Worm (Caenorhabditis elegans): ENCODE results near the gene ncx-8.

ncx-8 gene

DNA sequence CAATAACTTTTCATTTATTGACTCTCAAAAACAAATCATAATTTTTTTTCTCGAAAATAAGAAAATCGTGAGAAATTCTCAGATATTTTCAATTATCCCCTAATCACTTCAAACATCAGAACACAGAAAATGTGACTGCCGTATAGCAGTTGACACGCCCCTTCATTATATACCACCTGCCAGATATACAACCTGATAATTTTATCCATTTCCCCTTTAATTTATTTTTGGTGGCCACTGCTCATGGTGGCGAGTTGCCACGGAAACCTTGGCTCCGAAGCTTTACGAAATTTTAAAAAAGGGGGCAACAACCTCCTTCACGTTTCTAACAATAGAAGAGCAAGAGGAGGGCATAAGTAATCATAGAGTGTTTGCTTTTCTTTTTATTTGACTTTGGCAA, 29.7 kb upstream of the ncx-8 start:
- TF ChIP-seq elt-1 (tag; optimal IDR thresholded peaks at IDR 0.05; ENCODE audit: borderline replicate concordance, insufficient read depth) (no peak), ces-1 (GFP tag; optimal IDR thresholded peaks at IDR 0.05) (peak; percentile 33), ceh-43 (GFP tag; optimal IDR thresholded peaks at IDR 0.05) (no peak)

DNA sequence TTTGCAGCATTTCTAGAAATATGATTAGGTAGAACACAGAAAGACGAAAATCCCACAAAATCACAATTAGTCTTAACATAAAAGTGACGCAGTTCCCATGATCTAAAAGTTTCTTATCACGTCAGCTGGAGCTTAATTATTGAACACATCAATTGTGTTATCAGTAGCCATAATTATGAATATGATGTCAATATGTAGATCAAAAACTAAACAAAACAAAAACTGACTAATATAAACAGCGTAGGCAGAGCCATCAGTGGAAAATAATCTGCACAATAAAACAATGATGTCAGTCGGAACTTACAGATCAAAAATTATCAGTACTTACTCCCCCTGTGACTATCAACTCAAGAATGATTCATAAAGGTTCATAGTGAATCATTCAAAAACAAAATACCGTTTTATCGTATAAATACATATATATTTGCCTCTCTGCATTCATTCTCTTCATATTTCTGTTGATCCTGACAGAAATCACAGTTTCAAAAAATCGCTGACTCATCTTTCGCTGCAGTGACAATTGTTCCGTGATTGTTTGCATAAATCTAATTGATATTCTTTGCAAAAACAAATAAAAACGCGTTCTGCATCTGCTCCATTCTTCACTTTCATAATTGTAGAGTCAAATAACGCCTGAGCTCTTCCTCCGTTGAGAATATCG, 25.3 kb upstream of the ncx-8 start, which contains the start of gene srr-6:
Gene srr-6, plus strand, starts transcription at position 611 of the 661 bp plus-strand sequence.
- TF ChIP-seq zip-8 (tag; optimal IDR thresholded peaks at IDR 0.05) (no peak), mep-1 (tag; optimal IDR thresholded peaks at IDR 0.05) (no peak), mab-5 (tag; optimal IDR thresholded peaks at IDR 0.05) (no peak), unc-39 (tag; optimal IDR thresholded peaks at IDR 0.05) (no peak), nhr-76 (tag; optimal IDR thresholded peaks at IDR 0.05) (no peak), flh-1 (GFP tag; optimal IDR thresholded peaks at IDR 0.05) (no peak), pha-4 (tag; optimal IDR thresholded peaks at IDR 0.05) (no peak), drap-1 (GFP tag; optimal IDR thresholded peaks at IDR 0.05) (no peak), nhr-237 (tag; optimal IDR thresholded peaks at IDR 0.05) (no peak), snpc-4 (tag; optimal IDR thresholded peaks at IDR 0.05) (no peak), lsy-2 (tag; optimal IDR thresholded peaks at IDR 0.05) (no peak), elt-1 (tag; optimal IDR thresholded peaks at IDR 0.05; ENCODE audit: borderline replicate concordance, insufficient read depth) (no peak), M03D4.4 (tag; optimal IDR thresholded peaks at IDR 0.05) (no peak), tbx-8 (GFP tag; optimal IDR thresholded peaks at IDR 0.05) (no peak), ceh-83 (GFP tag; optimal IDR thresholded peaks at IDR 0.05) (no peak), hlh-1 (tag; optimal IDR thresholded peaks at IDR 0.05) (no peak)

DNA sequence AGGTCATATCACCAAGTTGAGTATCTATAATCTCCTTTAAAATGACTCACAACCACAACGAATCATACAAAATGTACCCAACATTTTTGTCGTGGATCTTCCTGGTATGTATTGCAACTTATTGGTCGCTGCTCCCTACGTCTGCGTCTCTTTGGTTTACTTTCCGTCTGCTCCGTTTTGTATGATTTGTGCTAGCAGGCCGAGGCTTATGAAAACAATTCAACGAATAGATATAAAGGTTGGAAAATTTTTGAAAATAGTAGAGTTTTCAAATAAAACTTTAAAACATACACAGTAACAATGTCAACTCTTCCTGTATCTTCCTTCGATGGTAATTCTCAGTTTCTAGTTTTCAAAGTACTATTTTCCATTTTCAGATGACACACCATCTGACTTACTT, 14.4 kb upstream of the ncx-8 start, which contains the start of gene srr-8:
Gene srr-8, plus strand, starts transcription at position 301 of the 400 bp plus-strand sequence.
- TF ChIP-seq sptf-1 (tag; optimal IDR thresholded peaks at IDR 0.05) (no peak), snpc-4 (tag; optimal IDR thresholded peaks at IDR 0.05) (no peak), pha-4 (tag; optimal IDR thresholded peaks at IDR 0.05) (no peak), nhr-12 (tag; optimal IDR thresholded peaks at IDR 0.05) (no peak), mab-5 (tag; optimal IDR thresholded peaks at IDR 0.05) (no peak), nhr-76 (tag; optimal IDR thresholded peaks at IDR 0.05) (no peak), M03D4.4 (tag; optimal IDR thresholded peaks at IDR 0.05) (no peak), nhr-237 (tag; optimal IDR thresholded peaks at IDR 0.05) (no peak), lin-32 (GFP tag; optimal IDR thresholded peaks at IDR 0.05) (no peak), ztf-11 (tag; optimal IDR thresholded peaks at IDR 0.05) (no peak), elt-1 (tag; optimal IDR thresholded peaks at IDR 0.05; ENCODE audit: borderline replicate concordance, insufficient read depth) (no peak), sem-2 (GFP tag; optimal IDR thresholded peaks at IDR 0.05) (no peak), bed-3 (GFP tag; optimal IDR thresholded peaks at IDR 0.05) (no peak), unc-39 (tag; optimal IDR thresholded peaks at IDR 0.05) (no peak), drap-1 (GFP tag; optimal IDR thresholded peaks at IDR 0.05) (no peak), ces-1 (GFP tag; optimal IDR thresholded peaks at IDR 0.05) (no peak), unc-62 (GFP tag; optimal IDR thresholded peaks at IDR 0.05) (no peak), mep-1 (tag; optimal IDR thresholded peaks at IDR 0.05) (no peak), cnd-1 (tag; optimal IDR thresholded peaks at IDR 0.05) (no peak)

DNA sequence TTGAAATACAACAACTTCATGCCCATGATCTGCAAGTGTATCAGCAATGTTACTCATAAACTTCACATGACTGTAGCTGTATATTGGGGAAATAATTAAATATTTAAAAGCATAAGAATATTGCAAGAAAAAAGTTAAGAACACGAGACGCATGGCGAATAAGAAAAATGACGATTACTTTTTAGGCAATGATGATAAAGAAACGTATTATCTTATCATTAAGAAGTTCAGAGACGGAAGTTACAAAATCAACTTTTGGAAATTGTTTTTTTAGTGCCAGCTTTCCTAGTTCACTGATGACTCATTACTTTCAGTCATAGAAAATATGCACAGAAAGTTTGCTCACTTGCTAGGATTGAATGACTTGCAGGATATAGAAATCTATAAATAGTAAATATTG, 13.4 kb upstream of the ncx-8 start, which contains the start of gene ugt-7:
Gene ugt-7, minus strand, starts transcription at position 161 of the 400 bp plus-strand sequence.
- TF ChIP-seq ztf-11 (tag; optimal IDR thresholded peaks at IDR 0.05) (no peak), nhr-12 (tag; optimal IDR thresholded peaks at IDR 0.05) (no peak), unc-62 (GFP tag; optimal IDR thresholded peaks at IDR 0.05) (no peak), ceh-43 (GFP tag; optimal IDR thresholded peaks at IDR 0.05) (no peak)

DNA sequence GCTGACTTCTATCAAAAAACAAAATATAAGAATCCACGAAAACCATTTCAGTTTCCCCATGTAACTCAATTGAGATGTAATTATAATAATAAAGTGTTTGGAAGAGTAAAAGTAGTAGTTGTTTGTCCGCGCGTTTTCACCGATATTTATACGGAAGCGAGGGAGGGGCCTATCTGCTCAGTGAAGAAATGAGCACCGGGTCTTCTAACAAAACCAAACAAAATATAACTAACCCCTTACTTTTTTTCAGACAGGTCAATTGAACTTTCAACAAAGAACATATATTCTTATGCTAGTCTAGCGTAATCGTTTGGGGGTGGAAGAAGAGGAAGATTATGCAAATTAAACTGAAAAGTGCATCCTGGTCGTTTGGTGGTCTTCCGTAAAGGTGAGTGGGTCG, 8.2 kb upstream of the ncx-8 start, which contains the start of gene ncx-9:
Gene ncx-9, minus strand, starts transcription at position 101 of the 400 bp plus-strand sequence.
- TF ChIP-seq pha-4 (tag; optimal IDR thresholded peaks at IDR 0.05) (no peak), ztf-11 (tag; optimal IDR thresholded peaks at IDR 0.05) (no peak), elt-3 (tag; optimal IDR thresholded peaks at IDR 0.05) (no peak), lsy-2 (tag; optimal IDR thresholded peaks at IDR 0.05) (no peak), elt-1 (tag; optimal IDR thresholded peaks at IDR 0.05; ENCODE audit: borderline replicate concordance, insufficient read depth) (no peak), flh-1 (GFP tag; optimal IDR thresholded peaks at IDR 0.05) (no peak), sem-2 (GFP tag; optimal IDR thresholded peaks at IDR 0.05) (no peak), tbx-8 (GFP tag; optimal IDR thresholded peaks at IDR 0.05) (no peak), ceh-43 (GFP tag; optimal IDR thresholded peaks at IDR 0.05) (no peak), mab-5 (tag; optimal IDR thresholded peaks at IDR 0.05) (no peak), unc-39 (tag; optimal IDR thresholded peaks at IDR 0.05) (no peak), drap-1 (GFP tag; optimal IDR thresholded peaks at IDR 0.05) (no peak), nhr-12 (tag; optimal IDR thresholded peaks at IDR 0.05) (no peak), ces-1 (GFP tag; optimal IDR thresholded peaks at IDR 0.05) (no peak), M03D4.4 (tag; optimal IDR thresholded peaks at IDR 0.05) (no peak), unc-62 (GFP tag; optimal IDR thresholded peaks at IDR 0.05) (no peak)

Data from whole organism, mixed stage, embryonic.